Fruit fly (Drosophila melanogaster) S2 (cell line): ENCODE results near the gene Tsc1.

Experiments used
- CG8478 ChIP-seq: fragments of >200 bp; optimal IDR thresholded peaks from 2 replicates; lab custom pipeline; 2018
- CTCF ChIP-seq, 2 experiments: fragments of >200 bp; optimal IDR thresholded peaks; 2 replicates each; lab custom pipeline; 2018

- TF ChIP-seq CTCF (optimal IDR thresholded peaks at IDR 0.05; lab: Kevin White, UChicago) = no peak
- no peak for TF ChIP-seq CG8478 (lab: Kevin White, UChicago)
These were observed 22.1 kb downstream of the Tsc1 start, which contains the start of the genes p38a and CG6178 for dm6 chr3R:24151924-24152809.
